Worm (Caenorhabditis elegans) whole organism, late embryonic: ENCODE results near the gene gcy-12.

Experiments
- C08G9.2 ChIP-seq: sonication (generic microtip); optimal IDR thresholded peaks from 2 replicates; lab custom pipeline; 2016; ENCODE audit warnings: mild to moderate bottlenecking, missing genetic modification characterization, moderate library complexity, missing compliant biosample characterization
- K09A11.1 ChIP-seq: sonication (generic microtip); optimal IDR thresholded peaks from 2 replicates; lab custom pipeline; 2017; ENCODE audit warnings: antibody characterized with exemption, mild to moderate bottlenecking, missing genetic modification characterization, missing compliant biosample characterization; ENCODE audit not compliant: insufficient read depth
- T23F11.4 ChIP-seq: fragments of 200-800 bp; sonication (Bioruptor generic); optimal IDR thresholded peaks from 2 replicates; lab custom pipeline; 2018; ENCODE audit warnings: mild to moderate bottlenecking, missing genetic modification characterization, missing compliant biosample characterization
- ama-1 ChIP-seq: fragments of 150-350 bp; optimal IDR thresholded peaks from 2 replicates; lab custom pipeline; 2014
- ceh-48 ChIP-seq: sonication (generic microtip); optimal IDR thresholded peaks from 2 replicates; lab custom pipeline; 2016; ENCODE audit warnings: missing genetic modification characterization, inconsistent platforms, missing compliant biosample characterization
- ceh-6 ChIP-seq: fragments of 200-800 bp; sonication (Bioruptor generic); optimal IDR thresholded peaks from 2 replicates; lab custom pipeline; 2018; ENCODE audit warnings: mild to moderate bottlenecking, missing genetic modification characterization, missing compliant biosample characterization
- dmd-4 ChIP-seq: sonication (generic microtip); optimal IDR thresholded peaks from 2 replicates; lab custom pipeline; 2016; ENCODE audit warnings: borderline replicate concordance, missing genetic modification characterization, missing compliant biosample characterization
- nfya-1 ChIP-seq: sonication (generic microtip); optimal IDR thresholded peaks from 2 replicates; lab custom pipeline; 2017; ENCODE audit warnings: missing genetic modification characterization, mild to moderate bottlenecking, missing compliant biosample characterization, antibody characterized with exemption, moderate library complexity
- nhr-11 ChIP-seq: fragments of 150-350 bp; optimal IDR thresholded peaks from 2 replicates; lab custom pipeline; 2014; ENCODE audit warnings: missing biosample characterization, missing genetic modification characterization
- pha-4 ChIP-seq: fragments of 150-350 bp; optimal IDR thresholded peaks from 2 replicates; lab custom pipeline; 2018; ENCODE audit warnings: missing biosample characterization, missing genetic modification reagents, missing genetic modification characterization
- pqm-1 ChIP-seq: sonication (generic microtip); optimal IDR thresholded peaks from 2 replicates; lab custom pipeline; 2016; ENCODE audit warnings: missing genetic modification characterization, missing compliant biosample characterization
- sdc-2 ChIP-seq: sonication (generic microtip); optimal IDR thresholded peaks from 2 replicates; lab custom pipeline; 2016; ENCODE audit warnings: missing genotype, missing genetic modification characterization, missing compliant biosample characterization

DNA sequence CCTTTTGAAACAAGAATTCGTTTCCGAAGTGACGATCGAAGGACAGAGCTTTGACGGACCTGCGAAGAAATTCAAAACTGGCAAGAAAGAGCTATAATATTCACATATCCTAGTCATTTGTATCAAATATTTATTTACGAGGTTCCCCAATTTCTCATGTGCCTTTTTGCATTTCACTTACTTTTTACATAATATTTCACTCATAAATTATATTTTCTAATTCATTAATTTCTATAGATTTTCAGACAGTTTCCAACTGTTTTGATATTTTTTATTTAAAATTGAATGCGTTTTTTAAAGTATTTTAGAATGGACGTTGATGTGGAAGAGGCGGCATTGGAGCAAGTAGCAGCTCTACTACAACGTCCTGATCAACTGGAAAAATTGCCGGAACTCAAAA, 47.4 kb downstream of the gcy-12 start, which contains the start of gene sec-6:
- TF ChIP-seq pha-4 (tag; lab: Kevin White, UChicago) (no peak), ceh-48 (tag; lab: Kevin White, UChicago) (no peak), T23F11.4 (GFP tag; lab: Kevin White, UChicago) (no peak), C08G9.2 (tag; lab: Kevin White, UChicago) (no peak), sdc-2 (tag; lab: Kevin White, UChicago) (no peak), ama-1 (lab: Kevin White, UChicago) (no peak), nfya-1 (tag; lab: Kevin White, UChicago) (no peak), nhr-11 (tag; lab: Kevin White, UChicago) (no peak), ceh-6 (no peak), pqm-1 (no peak), dmd-4 (tag; lab: Kevin White, UChicago) (no peak), K09A11.1 (no peak)
